Fruit fly (Drosophila melanogaster) whole organism, adult: ENCODE data around the gene Pcmt.

ENCODE experiments used
- CG11617 ChIP-seq: fragments of 200-800 bp; sonication (Bioruptor generic); optimal IDR thresholded peaks from 2 replicates; lab custom pipeline; 2017; ENCODE audit warnings: mild to moderate bottlenecking, missing biosample characterization, missing genetic modification reagents, missing genetic modification characterization
- CG12768 ChIP-seq: fragments of 200-800 bp; sonication (Bioruptor generic); optimal IDR thresholded peaks from 2 replicates; lab custom pipeline; 2017; ENCODE audit warnings: missing biosample characterization, missing genetic modification characterization, mild to moderate bottlenecking, moderate library complexity, missing genetic modification reagents
- CG14711 ChIP-seq: fragments of 200-800 bp; sonication (Bioruptor generic); optimal IDR thresholded peaks from 2 replicates; lab custom pipeline; 2018; ENCODE audit warnings: missing biosample characterization, mild to moderate bottlenecking, missing genetic modification characterization, moderate library complexity
- CG1620 ChIP-seq: fragments of 200-800 bp; sonication (Bioruptor generic); optimal IDR thresholded peaks from 2 replicates; lab custom pipeline; 2016; ENCODE audit warnings: missing biosample characterization, missing genetic modification characterization
- CG33017 ChIP-seq: fragments of 200-800 bp; sonication (Bioruptor generic); optimal IDR thresholded peaks from 2 replicates; lab custom pipeline; 2018; ENCODE audit warnings: missing biosample characterization, mild to moderate bottlenecking, missing genetic modification characterization, moderate library complexity
- CG5204 ChIP-seq: fragments of 200-800 bp; sonication (Bioruptor generic); optimal IDR thresholded peaks from 2 replicates; lab custom pipeline; 2016; ENCODE audit warnings: missing biosample characterization, missing genetic modification characterization
- CG7045 ChIP-seq: fragments of 200-800 bp; sonication (Bioruptor generic); optimal IDR thresholded peaks from 2 replicates; lab custom pipeline; 2017; ENCODE audit warnings: missing biosample characterization, mild to moderate bottlenecking, missing genetic modification characterization
- CG7101 ChIP-seq: fragments of 200-800 bp; sonication (Bioruptor generic); optimal IDR thresholded peaks from 2 replicates; lab custom pipeline; 2018; ENCODE audit warnings: missing biosample characterization, mild to moderate bottlenecking, missing genetic modification characterization, moderate library complexity
- Clk ChIP-seq: fragments of 200-800 bp; sonication (Bioruptor generic); optimal IDR thresholded peaks from 2 replicates; lab custom pipeline; 2017; ENCODE audit warnings: missing biosample characterization, missing genetic modification characterization
- Crg-1 ChIP-seq: fragments of 200-800 bp; sonication (Bioruptor generic); optimal IDR thresholded peaks from 2 replicates; lab custom pipeline; 2016; ENCODE audit warnings: missing biosample characterization, missing genetic modification characterization
- Hr96 ChIP-seq: fragments of 200-800 bp; sonication (Bioruptor generic); optimal IDR thresholded peaks from 2 replicates; lab custom pipeline; 2016; ENCODE audit warnings: missing biosample characterization, missing genetic modification characterization
- Mnt ChIP-seq: fragments of 200-800 bp; sonication (Bioruptor generic); optimal IDR thresholded peaks from 2 replicates; lab custom pipeline; 2016; ENCODE audit warnings: missing biosample characterization, mild to moderate bottlenecking, missing genetic modification characterization
- bab1 ChIP-seq: fragments of 200-800 bp; sonication (Bioruptor generic); optimal IDR thresholded peaks from 3 replicates; lab custom pipeline; 2019; ENCODE audit warnings: missing biosample characterization, mild to moderate bottlenecking, missing genetic modification characterization, moderate library complexity
- cic ChIP-seq: fragments of 200-800 bp; sonication (Bioruptor generic); optimal IDR thresholded peaks from 2 replicates; lab custom pipeline; 2017; ENCODE audit warnings: missing biosample characterization, mild to moderate bottlenecking, missing genetic modification characterization, moderate library complexity
- cnc ChIP-seq, 2 experiments: fragments of >200 bp; optimal IDR thresholded peaks; 2 replicates each; lab custom pipeline; 2017
- kay ChIP-seq: fragments of 200-800 bp; sonication (Bioruptor generic); peaks from one replicate; lab custom pipeline; 2016; ENCODE audit warnings: missing biosample characterization, missing genetic modification characterization, borderline replicate concordance
- ovo ChIP-seq: fragments of 200-800 bp; sonication (Bioruptor generic); optimal IDR thresholded peaks from 2 replicates; lab custom pipeline; 2016; ENCODE audit warnings: missing biosample characterization, missing genetic modification characterization
- pad ChIP-seq: fragments of 200-800 bp; sonication (Bioruptor generic); optimal IDR thresholded peaks from 3 replicates; lab custom pipeline; 2017; ENCODE audit warnings: missing biosample characterization, missing genetic modification characterization, mild to moderate bottlenecking, moderate library complexity, missing genetic modification reagents
- tj ChIP-seq: fragments of 200-800 bp; sonication (Bioruptor generic); optimal IDR thresholded peaks from 3 replicates; lab custom pipeline; 2017; ENCODE audit warnings: missing biosample characterization, mild to moderate bottlenecking, missing genetic modification characterization, moderate library complexity
- toe ChIP-seq: fragments of 200-800 bp; sonication (Bioruptor generic); optimal IDR thresholded peaks from 2 replicates; lab custom pipeline; 2016; ENCODE audit warnings: missing biosample characterization, missing genetic modification characterization

Gene Pcmt

DNA sequence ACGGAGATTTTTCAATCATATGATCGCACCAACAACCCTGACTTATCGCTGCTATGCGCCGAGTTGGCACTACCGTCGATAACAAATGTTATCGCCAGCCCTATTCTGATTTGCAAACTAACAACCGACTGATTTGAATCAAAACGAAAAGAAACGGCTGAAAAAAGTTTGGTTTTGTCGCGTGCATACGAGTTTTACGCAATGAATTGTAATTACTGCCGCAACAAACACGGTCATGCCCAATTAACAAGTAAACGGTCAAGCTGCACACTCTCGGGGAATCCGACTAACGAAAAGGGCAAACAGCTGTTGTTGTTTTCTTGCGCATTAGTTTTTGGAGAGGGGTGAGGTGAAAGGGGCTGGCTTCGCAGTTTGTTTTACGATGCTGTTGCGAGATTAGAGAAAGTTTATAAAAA, 10.7 kb upstream of the Pcmt start, which contains the start of the genes CG14671 and CG12746:
TSS of gene CG14671 (minus strand) at position 41 of the 416 bp plus-strand sequence.
TSS of gene CG12746 (plus strand) at position 91 of the 416 bp plus-strand sequence.
- peak; percentile 35 for TF ChIP-seq tj
- peak; percentile 38 for TF ChIP-seq CG11617 (GFP tag; lab: Kevin White, UChicago)
- TF ChIP-seq cic, result peak; percentile 48
- TF ChIP-seq Mnt, result peak; percentile 64
- TF ChIP-seq cnc (optimal IDR thresholded peaks at IDR 0.05; lab: Kevin White, UChicago), result no peak
- no peak for TF ChIP-seq bab1

- TF ChIP-seq CG5204 (GFP tag; lab: Kevin White, UChicago) (no peak), CG7101 (tag; lab: Kevin White, UChicago) (no peak), CG33017 (no peak), bab1 (peak; percentile 50), pad (GFP tag; lab: Kevin White, UChicago) (no peak), CG1620 (no peak), tj (peak; percentile 58), cic (peak; percentile 21), CG12768 (GFP tag; lab: Kevin White, UChicago) (no peak), CG14711 (tag; lab: Kevin White, UChicago) (no peak), Clk (GFP tag; lab: Kevin White, UChicago) (no peak), kay (GFP tag; lab: Kevin White, UChicago) (no peak), toe (GFP tag; lab: Kevin White, UChicago) (no peak), Mnt (peak; percentile 62), CG7045 (GFP tag; lab: Kevin White, UChicago) (no peak), CG11617 (GFP tag; lab: Kevin White, UChicago) (no peak), Crg-1 (no peak), ovo (GFP tag; lab: Kevin White, UChicago) (no peak), cnc (optimal IDR thresholded peaks at IDR 0.05; lab: Kevin White, UChicago) (no peak), Hr96 (no peak)
These were observed 9.3 kb upstream of the Pcmt start, which contains the start of gene Pi4KIIalpha for dm6 chr3R:5563420-5563819. Gene Pi4KIIalpha (minus strand): TSS chr3R:5563652.

- TF ChIP-seq Clk (GFP tag; lab: Kevin White, UChicago) (no peak), Crg-1 (no peak), cic (no peak), toe (GFP tag; lab: Kevin White, UChicago) (no peak), CG5204 (GFP tag; lab: Kevin White, UChicago) (no peak), pad (GFP tag; lab: Kevin White, UChicago) (no peak), tj (no peak), CG12768 (GFP tag; lab: Kevin White, UChicago) (no peak), CG11617 (GFP tag; lab: Kevin White, UChicago) (no peak), CG7101 (tag; lab: Kevin White, UChicago) (no peak), CG7045 (GFP tag; lab: Kevin White, UChicago) (no peak), Hr96 (no peak), ovo (GFP tag; lab: Kevin White, UChicago) (no peak), CG14711 (tag; lab: Kevin White, UChicago) (no peak), Mnt (no peak), CG1620 (no peak)
These were observed 8.8 kb upstream of the Pcmt start for dm6 chr3R:5562956-5563355.

DNA sequence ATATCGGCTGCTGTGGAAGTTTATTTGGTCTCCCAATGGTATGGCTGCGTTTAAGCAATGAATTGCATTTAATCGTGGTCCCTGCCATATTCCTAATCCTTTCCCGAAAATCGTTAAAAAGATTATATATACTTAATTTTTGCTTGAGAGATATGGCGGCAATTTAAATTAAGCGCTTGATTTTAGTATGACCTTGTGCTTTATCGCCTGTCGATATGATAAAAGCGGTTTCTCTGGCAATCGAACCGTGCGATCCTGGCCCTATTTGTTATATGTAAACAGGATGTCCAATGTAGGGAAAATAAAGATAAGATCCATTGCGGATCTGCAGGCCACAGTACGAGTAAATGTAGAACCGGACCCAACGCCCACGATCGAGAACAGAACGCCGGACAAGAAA, 736 bp upstream of the Pcmt start, which contains the start of gene Snm1:
TSS of gene Snm1 (plus strand) at position 233 of the 400 bp plus-strand sequence.
- TF ChIP-seq CG12768 (GFP tag; lab: Kevin White, UChicago) (no peak), CG1620 (no peak), CG7045 (GFP tag; lab: Kevin White, UChicago) (no peak), Hr96 (no peak), cic (no peak), CG33017 (no peak), bab1 (no peak), pad (GFP tag; lab: Kevin White, UChicago) (no peak), Mnt (no peak), CG5204 (GFP tag; lab: Kevin White, UChicago) (no peak), tj (no peak)

- TF ChIP-seq ovo (GFP tag; lab: Kevin White, UChicago) (no peak), CG1620 (no peak), Mnt (no peak)
These were observed 2.5 kb downstream of the Pcmt start for dm6 chr3R:5551593-5551992.

DNA sequence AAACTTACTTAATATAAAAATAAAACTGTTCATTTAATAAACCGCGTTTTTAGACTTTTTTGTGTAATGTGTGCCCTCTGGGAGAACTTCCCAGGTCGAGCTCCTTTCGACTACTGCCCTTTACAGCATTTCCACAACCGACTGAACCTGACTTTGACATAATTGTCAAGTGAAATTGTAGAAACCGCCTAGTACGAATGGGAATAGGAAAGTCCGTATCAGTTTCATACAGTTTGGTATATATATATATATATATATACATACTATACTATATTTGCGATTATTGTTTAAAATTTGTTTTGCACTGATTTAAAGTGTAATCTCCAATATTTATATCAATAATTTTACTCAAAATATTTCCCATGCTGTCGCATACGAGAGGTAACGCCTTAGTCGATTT, 3.0 kb downstream of the Pcmt start, which contains the start of gene mia:
TSS of gene mia (minus strand) at position 101 of the 400 bp plus-strand sequence.
- TF ChIP-seq CG5204 (GFP tag; lab: Kevin White, UChicago), result no peak
- no peak for TF ChIP-seq pad (GFP tag; lab: Kevin White, UChicago)
- no peak for TF ChIP-seq kay (GFP tag; lab: Kevin White, UChicago)
- no peak for TF ChIP-seq Clk (GFP tag; lab: Kevin White, UChicago)
- no peak for TF ChIP-seq CG14711 (tag; lab: Kevin White, UChicago)
- TF ChIP-seq Crg-1, result no peak
- TF ChIP-seq Hr96, result no peak
- no peak for TF ChIP-seq CG7045 (GFP tag; lab: Kevin White, UChicago)
- TF ChIP-seq cnc (optimal IDR thresholded peaks at IDR 0.05; lab: Kevin White, UChicago), result no peak
- no peak for TF ChIP-seq CG33017

- TF ChIP-seq bab1 (peak; percentile 13), CG14711 (tag; lab: Kevin White, UChicago) (no peak)
These were observed 3.7 kb downstream of the Pcmt start for dm6 chr3R:5550452-5550851.
